Worm (Caenorhabditis elegans) whole organism, late embryonic: Measurements from ENCODE around the gene pir-1.

Source experiments
- C08G9.2 ChIP-seq: sonication (generic microtip); optimal IDR thresholded peaks from 2 replicates; lab custom pipeline; 2016; ENCODE audit warnings: mild to moderate bottlenecking, missing genetic modification characterization, moderate library complexity, missing compliant biosample characterization
- F13H6.1 ChIP-seq: sonication (generic microtip); optimal IDR thresholded peaks from 2 replicates; lab custom pipeline; 2016; ENCODE audit warnings: missing genetic modification characterization, missing compliant biosample characterization
- K02D7.2 ChIP-seq: sonication (generic microtip); optimal IDR thresholded peaks from 2 replicates; lab custom pipeline; 2017; ENCODE audit warnings: mild to moderate bottlenecking, missing genetic modification characterization, missing compliant biosample characterization
- K09A11.1 ChIP-seq: sonication (generic microtip); optimal IDR thresholded peaks from 2 replicates; lab custom pipeline; 2017; ENCODE audit warnings: antibody characterized with exemption, mild to moderate bottlenecking, missing genetic modification characterization, missing compliant biosample characterization; ENCODE audit not compliant: insufficient read depth
- T23F11.4 ChIP-seq: fragments of 200-800 bp; sonication (Bioruptor generic); optimal IDR thresholded peaks from 2 replicates; lab custom pipeline; 2018; ENCODE audit warnings: mild to moderate bottlenecking, missing genetic modification characterization, missing compliant biosample characterization
- Y22D7AL.16 ChIP-seq: sonication (generic microtip); optimal IDR thresholded peaks from 2 replicates; lab custom pipeline; 2016; ENCODE audit warnings: missing genetic modification characterization, missing compliant biosample characterization
- ceh-18 ChIP-seq: sonication (generic microtip); optimal IDR thresholded peaks from 2 replicates; lab custom pipeline; 2016; ENCODE audit warnings: missing genetic modification characterization, missing compliant biosample characterization
- ceh-2 ChIP-seq: sonication (generic microtip); optimal IDR thresholded peaks from 2 replicates; lab custom pipeline; 2016; ENCODE audit warnings: missing genotype, missing genetic modification characterization, missing compliant biosample characterization
- ceh-22 ChIP-seq: sonication (generic microtip); optimal IDR thresholded peaks from 2 replicates; lab custom pipeline; 2017; ENCODE audit warnings: missing biosample characterization, missing genetic modification characterization
- ceh-31 ChIP-seq: sonication (generic microtip); optimal IDR thresholded peaks from 2 replicates; lab custom pipeline; 2016; ENCODE audit warnings: missing genetic modification characterization, missing compliant biosample characterization
- ceh-34 ChIP-seq: sonication (generic microtip); optimal IDR thresholded peaks from 2 replicates; lab custom pipeline; 2016; ENCODE audit warnings: mild to moderate bottlenecking, missing genetic modification characterization, missing compliant biosample characterization
- ceh-45 ChIP-seq: fragments of 200-800 bp; sonication (Bioruptor generic); IDR thresholded peaks from 2 replicates; pipeline ENCODE4 v1.3.6; 2022; ENCODE audit warnings: missing genetic modification reagents, missing genetic modification characterization, missing compliant biosample characterization
- che-1 ChIP-seq: sonication (generic microtip); optimal IDR thresholded peaks from 2 replicates; lab custom pipeline; 2016; ENCODE audit warnings: mild to moderate bottlenecking, missing genetic modification characterization, missing compliant biosample characterization
- dmd-4 ChIP-seq: sonication (generic microtip); optimal IDR thresholded peaks from 2 replicates; lab custom pipeline; 2016; ENCODE audit warnings: borderline replicate concordance, missing genetic modification characterization, missing compliant biosample characterization
- dve-1 ChIP-seq: sonication (generic microtip); optimal IDR thresholded peaks from 2 replicates; lab custom pipeline; 2017; ENCODE audit warnings: antibody characterized with exemption, mild to moderate bottlenecking, missing genetic modification characterization, missing compliant biosample characterization
- elt-2 ChIP-seq: sonication (generic microtip); optimal IDR thresholded peaks from 2 replicates; lab custom pipeline; 2016; ENCODE audit warnings: missing genetic modification reagents, missing genetic modification characterization, missing compliant biosample characterization
- ets-4 ChIP-seq: sonication (generic microtip); optimal IDR thresholded peaks from 2 replicates; lab custom pipeline; 2016; ENCODE audit warnings: missing genetic modification characterization, missing compliant biosample characterization
- fkh-10 ChIP-seq: fragments of 150-350 bp; optimal IDR thresholded peaks from 2 replicates; lab custom pipeline; 2014; ENCODE audit warnings: missing biosample characterization, missing genetic modification reagents, missing genetic modification characterization
- fkh-6 ChIP-seq: sonication (generic microtip); optimal IDR thresholded peaks from 2 replicates; lab custom pipeline; 2016; ENCODE audit warnings: missing genetic modification characterization, missing compliant biosample characterization
- gmeb-2 ChIP-seq: sonication (generic microtip); optimal IDR thresholded peaks from 2 replicates; lab custom pipeline; 2016; ENCODE audit warnings: missing genetic modification characterization, inconsistent platforms, missing compliant biosample characterization
- hlh-15 ChIP-seq: sonication (generic microtip); optimal IDR thresholded peaks from 2 replicates; lab custom pipeline; 2016; ENCODE audit warnings: missing genetic modification characterization, missing compliant biosample characterization
- hlh-30 ChIP-seq: sonication (generic microtip); optimal IDR thresholded peaks from 2 replicates; lab custom pipeline; 2017; ENCODE audit warnings: antibody characterized with exemption, missing genetic modification characterization, missing compliant biosample characterization; ENCODE audit not compliant: insufficient read depth
- hlh-6 ChIP-seq: sonication (generic microtip); optimal IDR thresholded peaks from 2 replicates; lab custom pipeline; 2016; ENCODE audit warnings: missing genotype, missing genetic modification characterization, missing compliant biosample characterization
- hlh-8 ChIP-seq: sonication (generic microtip); optimal IDR thresholded peaks from 2 replicates; lab custom pipeline; 2016; ENCODE audit warnings: missing genotype, missing genetic modification characterization, missing compliant biosample characterization
- lim-6 ChIP-seq: sonication (generic microtip); optimal IDR thresholded peaks from 2 replicates; lab custom pipeline; 2016; ENCODE audit warnings: missing genetic modification characterization, missing compliant biosample characterization
- lin-11 ChIP-seq: fragments of 200-800 bp; sonication (Bioruptor generic); optimal IDR thresholded peaks from 2 replicates; lab custom pipeline; 2018; ENCODE audit warnings: mild to moderate bottlenecking, missing genetic modification characterization, missing compliant biosample characterization
- madf-2 ChIP-seq: sonication (generic microtip); optimal IDR thresholded peaks from 2 replicates; lab custom pipeline; 2017; ENCODE audit warnings: missing genetic modification characterization, missing compliant biosample characterization
- mec-3 ChIP-seq: sonication (generic microtip); optimal IDR thresholded peaks from 2 replicates; lab custom pipeline; 2016; ENCODE audit warnings: borderline replicate concordance, missing genetic modification characterization, missing compliant biosample characterization
- nfya-1 ChIP-seq: sonication (generic microtip); optimal IDR thresholded peaks from 2 replicates; lab custom pipeline; 2017; ENCODE audit warnings: missing genetic modification characterization, mild to moderate bottlenecking, missing compliant biosample characterization, antibody characterized with exemption, moderate library complexity
- npax-4 ChIP-seq: sonication (generic microtip); optimal IDR thresholded peaks from 2 replicates; lab custom pipeline; 2016; ENCODE audit warnings: missing genetic modification characterization, missing compliant biosample characterization
- odd-2 ChIP-seq: sonication (generic microtip); optimal IDR thresholded peaks from 2 replicates; lab custom pipeline; 2017; ENCODE audit warnings: antibody characterized with exemption, mild to moderate bottlenecking, missing genetic modification characterization, missing compliant biosample characterization
- pax-1 ChIP-seq: fragments of 150-350 bp; optimal IDR thresholded peaks from 2 replicates; lab custom pipeline; 2014; ENCODE audit warnings: missing biosample characterization, missing genetic modification characterization
- pha-2 ChIP-seq: sonication (generic microtip); optimal IDR thresholded peaks from 2 replicates; lab custom pipeline; 2017; ENCODE audit warnings: mild to moderate bottlenecking, missing genetic modification characterization, missing compliant biosample characterization
- pqm-1 ChIP-seq: sonication (generic microtip); optimal IDR thresholded peaks from 2 replicates; lab custom pipeline; 2016; ENCODE audit warnings: missing genetic modification characterization, missing compliant biosample characterization
- pros-1 ChIP-seq: fragments of 150-350 bp; optimal IDR thresholded peaks from 2 replicates; lab custom pipeline; 2014; ENCODE audit warnings: missing biosample characterization, missing genetic modification reagents, missing genetic modification characterization
- ref-2 ChIP-seq: sonication (generic microtip); optimal IDR thresholded peaks from 2 replicates; lab custom pipeline; 2016; ENCODE audit warnings: missing genetic modification characterization, missing compliant biosample characterization
- rnt-1 ChIP-seq: sonication (generic microtip); optimal IDR thresholded peaks from 2 replicates; lab custom pipeline; 2016; ENCODE audit warnings: missing genetic modification characterization, missing compliant biosample characterization
- sox-2 ChIP-seq: fragments of 200-800 bp; sonication (Bioruptor generic); IDR thresholded peaks from 2 replicates; pipeline ENCODE4 v1.3.6; 2022; ENCODE audit warnings: missing genetic modification reagents, missing genetic modification characterization, missing compliant biosample characterization
- sox-4 ChIP-seq: sonication (generic microtip); optimal IDR thresholded peaks from 2 replicates; lab custom pipeline; 2017; ENCODE audit warnings: mild to moderate bottlenecking, missing genetic modification characterization, inconsistent platforms, missing compliant biosample characterization
- tbx-2 ChIP-seq: sonication (generic microtip); optimal IDR thresholded peaks from 2 replicates; lab custom pipeline; 2016; ENCODE audit warnings: missing genetic modification characterization, missing compliant biosample characterization
- ttx-3 ChIP-seq: sonication (generic microtip); optimal IDR thresholded peaks from 2 replicates; lab custom pipeline; 2016; ENCODE audit warnings: missing genetic modification reagents, missing genetic modification characterization, missing compliant biosample characterization
- unc-42 ChIP-seq: sonication (generic microtip); optimal IDR thresholded peaks from 2 replicates; lab custom pipeline; 2016; ENCODE audit warnings: missing genotype, missing genetic modification characterization, missing compliant biosample characterization
- zip-5 ChIP-seq: sonication (generic microtip); optimal IDR thresholded peaks from 2 replicates; lab custom pipeline; 2016; ENCODE audit warnings: missing genetic modification characterization, missing compliant biosample characterization

Gene pir-1

DNA sequence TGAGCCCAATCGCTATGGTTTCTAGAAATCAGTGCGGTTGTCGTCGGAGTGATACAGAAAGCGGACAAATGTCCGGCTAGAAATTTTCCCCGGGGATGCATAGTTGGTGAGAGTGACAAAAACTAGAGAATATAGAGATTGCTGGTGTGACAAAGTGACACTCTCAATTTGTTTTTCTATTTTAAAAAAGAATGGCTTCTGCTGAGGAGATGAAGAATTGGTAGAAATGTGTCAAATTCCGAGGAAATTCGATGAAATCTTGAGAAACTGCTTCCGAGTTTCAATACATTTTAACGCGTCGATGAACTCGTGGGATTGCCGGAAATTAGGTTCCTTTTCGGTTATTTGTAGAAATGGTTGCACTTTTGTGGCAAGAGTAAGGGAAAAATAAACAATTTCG, 17.1 kb downstream of the pir-1 start, which contains the start of gene twk-4:
Gene twk-4 (minus strand): TSS at position 101 of the 400 bp plus-strand sequence.
- TF ChIP-seq lin-11: no peak

DNA sequence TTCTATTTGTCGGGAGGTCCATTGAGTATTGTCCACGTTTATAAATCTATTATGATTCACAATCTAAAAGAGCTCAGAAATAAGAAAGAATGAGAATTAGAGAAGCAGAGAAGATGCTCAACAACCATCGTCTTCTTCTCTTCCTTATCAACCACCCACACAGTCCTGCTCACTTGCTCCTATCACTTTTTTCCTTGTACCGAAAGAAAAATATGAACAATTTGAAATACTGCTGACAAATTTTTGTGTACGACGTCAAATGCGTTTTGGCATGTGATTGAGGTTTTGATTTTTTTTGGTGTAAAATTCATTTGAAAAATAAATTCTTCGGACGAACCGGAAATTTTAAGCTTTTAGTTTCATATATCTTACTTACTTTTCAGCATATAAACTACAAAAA, 19.2 kb downstream of the pir-1 start:
- TF ChIP-seq hlh-6 (tag; lab: Kevin White, UChicago): no peak
- no peak for TF ChIP-seq fkh-10 (GFP tag; lab: Kevin White, UChicago)
- TF ChIP-seq odd-2 (tag; lab: Kevin White, UChicago): no peak
- TF ChIP-seq npax-4 (tag; lab: Kevin White, UChicago): no peak
- no peak for TF ChIP-seq ceh-31 (tag; lab: Kevin White, UChicago)
- no peak for TF ChIP-seq C08G9.2 (tag; lab: Kevin White, UChicago)
- TF ChIP-seq lin-11: no peak
- TF ChIP-seq che-1 (tag; lab: Kevin White, UChicago): no peak
- no peak for TF ChIP-seq hlh-30 (tag; lab: Kevin White, UChicago)
- TF ChIP-seq madf-2: no peak

DNA sequence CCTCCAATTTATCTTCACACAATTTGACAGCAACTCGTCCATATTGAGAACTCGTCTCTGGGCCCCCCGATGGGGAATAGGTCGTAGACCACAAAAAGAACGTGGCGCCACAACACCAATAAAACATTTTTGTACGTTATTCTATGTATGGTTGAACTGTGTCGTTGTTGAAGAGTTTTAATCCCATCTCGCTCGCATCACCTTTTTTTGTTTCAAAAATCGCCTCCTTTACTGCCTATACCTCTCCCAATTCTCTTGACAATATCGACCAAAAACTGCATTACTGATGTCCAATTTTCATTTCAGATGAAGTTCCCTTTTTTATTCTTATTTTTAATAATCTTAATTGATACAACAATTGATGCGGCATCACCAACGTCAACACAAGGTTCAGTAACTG, 20.1 kb downstream of the pir-1 start, which contains the start of gene let-23:
Gene let-23 (plus strand): TSS at position 301 of the 400 bp plus-strand sequence.
- no peak for TF ChIP-seq ceh-45 (GFP tag; lab: Robert Waterston, UW)
- TF ChIP-seq lin-11: no peak
- TF ChIP-seq ref-2: no peak
- no peak for TF ChIP-seq elt-2 (tag; lab: Kevin White, UChicago)
- TF ChIP-seq ceh-31 (tag; lab: Kevin White, UChicago): no peak
- TF ChIP-seq che-1 (tag; lab: Kevin White, UChicago): no peak
- no peak for TF ChIP-seq nfya-1 (tag; lab: Kevin White, UChicago)
- TF ChIP-seq ceh-22 (tag; lab: Kevin White, UChicago): no peak
- no peak for TF ChIP-seq zip-5
- no peak for TF ChIP-seq npax-4 (tag; lab: Kevin White, UChicago)
- no peak for TF ChIP-seq unc-42 (tag; lab: Kevin White, UChicago)
- no peak for TF ChIP-seq dmd-4 (tag; lab: Kevin White, UChicago)
- no peak for TF ChIP-seq lim-6 (tag; lab: Kevin White, UChicago)
- no peak for TF ChIP-seq fkh-6
- no peak for TF ChIP-seq tbx-2 (tag; lab: Kevin White, UChicago)
- TF ChIP-seq ceh-18: no peak
- no peak for TF ChIP-seq K09A11.1 (tag; lab: Kevin White, UChicago)
- TF ChIP-seq, all 69 proteins: peak for 0

DNA sequence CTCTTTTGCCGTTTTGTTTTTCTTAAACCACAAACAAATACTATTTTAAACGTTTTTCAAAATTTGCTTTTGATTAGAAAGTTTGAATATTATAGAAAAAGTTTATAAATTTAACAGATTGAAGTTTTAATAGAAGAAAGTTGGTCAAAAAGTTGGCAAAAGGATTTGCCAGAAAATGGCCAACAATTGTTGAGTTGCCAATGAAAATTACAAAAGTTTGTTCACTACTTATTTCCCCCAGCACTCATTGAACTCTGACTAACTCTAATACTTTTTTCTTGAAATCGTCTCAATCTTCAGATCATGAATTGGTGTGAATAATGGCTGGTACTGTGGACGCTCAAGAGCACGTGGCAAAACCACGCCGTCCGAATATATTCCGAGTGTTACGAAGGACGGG, 33.0 kb downstream of the pir-1 start, which contains the start of gene ZK1067.4:
Gene ZK1067.4 (plus strand): TSS at position 301 of the 400 bp plus-strand sequence.
- TF ChIP-seq K02D7.2 (tag; lab: Kevin White, UChicago) (no peak), fkh-6 (no peak), gmeb-2 (tag; lab: Kevin White, UChicago) (no peak), ceh-34 (tag; lab: Kevin White, UChicago) (no peak), pros-1 (tag; lab: Kevin White, UChicago) (no peak), pha-2 (no peak), ceh-22 (tag; lab: Kevin White, UChicago) (no peak), elt-2 (tag; lab: Kevin White, UChicago) (no peak), pax-1 (tag; lab: Kevin White, UChicago) (no peak), sox-4 (tag; lab: Kevin White, UChicago) (no peak), ets-4 (tag; lab: Kevin White, UChicago) (no peak), dve-1 (tag; lab: Kevin White, UChicago) (no peak)

ce11 chrII:9211684-9212083, 34.6 kb downstream of the pir-1 start:
- no peak for TF ChIP-seq F13H6.1
- no peak for TF ChIP-seq elt-2 (tag; lab: Kevin White, UChicago)
- no peak for TF ChIP-seq sox-2 (GFP tag; lab: Robert Waterston, UW)
- no peak for TF ChIP-seq dmd-4 (tag; lab: Kevin White, UChicago)
- no peak for TF ChIP-seq gmeb-2 (tag; lab: Kevin White, UChicago)
- TF ChIP-seq hlh-15 (tag; lab: Kevin White, UChicago): no peak
- no peak for TF ChIP-seq nfya-1 (tag; lab: Kevin White, UChicago)
- no peak for TF ChIP-seq hlh-8 (tag; lab: Kevin White, UChicago)
- TF ChIP-seq pros-1 (tag; lab: Kevin White, UChicago): no peak
- TF ChIP-seq mec-3 (tag; lab: Kevin White, UChicago): no peak
- no peak for TF ChIP-seq rnt-1 (tag; lab: Kevin White, UChicago)
- no peak for TF ChIP-seq ceh-18
- TF ChIP-seq Y22D7AL.16 (tag; lab: Kevin White, UChicago): no peak
- no peak for TF ChIP-seq dve-1 (tag; lab: Kevin White, UChicago)
- no peak for TF ChIP-seq pqm-1 (tag; lab: Kevin White, UChicago)
- TF ChIP-seq T23F11.4 (GFP tag; lab: Kevin White, UChicago): no peak
- TF ChIP-seq ttx-3 (tag; lab: Kevin White, UChicago): no peak
- TF ChIP-seq ceh-2: no peak
- TF ChIP-seq, all 69 proteins: peak for 0
